Worm (Caenorhabditis elegans): Measurements from ENCODE around the gene F13B6.1.

Gene F13B6.1

DNA sequence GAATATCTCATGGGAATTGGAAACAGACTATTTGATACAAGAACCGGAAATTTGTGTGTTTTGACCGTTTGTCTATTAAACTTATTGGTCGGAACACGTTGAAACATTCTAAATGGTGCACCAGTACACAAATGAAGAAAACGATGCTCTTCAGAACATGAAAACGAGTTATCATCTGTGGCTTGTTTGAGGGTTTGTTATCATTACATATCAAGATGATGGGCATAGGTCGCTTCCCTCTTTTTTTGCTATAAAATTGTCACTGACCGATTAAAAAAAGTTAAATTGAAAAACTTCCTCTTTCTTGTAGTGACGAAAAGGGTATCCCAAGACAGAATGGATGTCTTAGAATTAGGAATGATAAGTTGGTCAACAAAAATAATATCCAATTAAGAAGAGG lies 12.3 kb downstream of the F13B6.1 start:
- TF ChIP-seq nhr-28 (tag; optimal IDR thresholded peaks at IDR 0.05), result no peak
- TF ChIP-seq unc-39 (tag; optimal IDR thresholded peaks at IDR 0.05), result no peak
- no peak for TF ChIP-seq lin-32 (GFP tag; optimal IDR thresholded peaks at IDR 0.05)
- TF ChIP-seq hlh-1 (tag; optimal IDR thresholded peaks at IDR 0.05), result no peak
- TF ChIP-seq unc-120 (tag; optimal IDR thresholded peaks at IDR 0.05; ENCODE audit: poor library complexity, severe bottlenecking), result no peak
- no peak for TF ChIP-seq ham-2 (GFP tag; optimal IDR thresholded peaks at IDR 0.05)
- TF ChIP-seq elt-1 (tag; optimal IDR thresholded peaks at IDR 0.05; ENCODE audit: borderline replicate concordance, insufficient read depth), result no peak
- TF ChIP-seq M03D4.4 (tag; optimal IDR thresholded peaks at IDR 0.05), result no peak
- no peak for TF ChIP-seq blmp-1 (tag; optimal IDR thresholded peaks at IDR 0.05)
- no peak for TF ChIP-seq mab-5 (tag; optimal IDR thresholded peaks at IDR 0.05)
- no peak for TF ChIP-seq elt-3 (tag; optimal IDR thresholded peaks at IDR 0.05)
- TF ChIP-seq zip-8 (tag; optimal IDR thresholded peaks at IDR 0.05), result no peak
- TF ChIP-seq unc-62 (GFP tag; optimal IDR thresholded peaks at IDR 0.05), result no peak
- TF ChIP-seq drap-1 (GFP tag; optimal IDR thresholded peaks at IDR 0.05), result no peak
- no peak for TF ChIP-seq nhr-12 (tag; optimal IDR thresholded peaks at IDR 0.05)
- no peak for TF ChIP-seq tbx-8 (GFP tag; optimal IDR thresholded peaks at IDR 0.05)
- no peak for TF ChIP-seq lsy-2 (tag; optimal IDR thresholded peaks at IDR 0.05)
- TF ChIP-seq sem-2 (GFP tag; optimal IDR thresholded peaks at IDR 0.05), result no peak

DNA sequence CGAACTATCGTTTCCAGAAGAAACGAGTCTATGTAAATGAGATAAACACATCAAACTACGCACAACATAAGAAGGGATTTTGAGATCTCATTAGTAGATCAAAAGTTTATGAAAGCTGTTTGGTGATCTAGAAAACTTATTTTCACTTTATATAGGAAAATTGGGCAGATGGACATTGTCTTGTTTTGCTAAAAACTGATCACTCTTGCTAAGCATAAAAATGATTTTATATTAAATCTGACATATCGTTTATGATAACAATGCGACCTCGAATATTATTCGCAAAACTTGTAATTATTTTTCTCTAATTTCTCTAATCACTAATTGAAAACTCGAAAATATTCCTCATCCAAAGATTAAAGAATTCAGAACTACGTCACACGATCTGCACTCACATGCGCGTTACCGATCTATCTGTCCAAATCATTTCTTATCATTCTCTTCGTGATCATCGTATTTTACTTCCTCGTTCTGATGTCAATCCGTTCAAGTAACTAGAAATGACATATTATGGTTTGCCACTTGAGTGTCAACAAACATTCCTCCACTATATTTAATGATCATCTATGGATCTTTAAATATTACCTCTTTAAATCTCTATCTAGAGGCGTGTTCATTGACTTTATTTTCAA lies 13.6 kb downstream of the F13B6.1 start, which contains the start of gene F55G1.7:
Gene F55G1.7, minus strand, starts transcription at position 51 of the 632 bp plus-strand sequence.
- TF ChIP-seq snpc-4 (tag; optimal IDR thresholded peaks at IDR 0.05), result no peak
- TF ChIP-seq nhr-28 (tag; optimal IDR thresholded peaks at IDR 0.05), result no peak
- no peak for TF ChIP-seq unc-39 (tag; optimal IDR thresholded peaks at IDR 0.05)
- TF ChIP-seq lin-13 (tag; optimal IDR thresholded peaks at IDR 0.05), result no peak
- TF ChIP-seq nhr-2 (tag; optimal IDR thresholded peaks at IDR 0.05), result no peak
- TF ChIP-seq mep-1 (tag; optimal IDR thresholded peaks at IDR 0.05), result no peak
- no peak for TF ChIP-seq tbx-8 (GFP tag; optimal IDR thresholded peaks at IDR 0.05)
- TF ChIP-seq unc-62 (GFP tag; optimal IDR thresholded peaks at IDR 0.05), result no peak
- no peak for TF ChIP-seq cnd-1 (tag; optimal IDR thresholded peaks at IDR 0.05)
- TF ChIP-seq sptf-1 (tag; optimal IDR thresholded peaks at IDR 0.05), result no peak
- no peak for TF ChIP-seq pha-4 (tag; optimal IDR thresholded peaks at IDR 0.05)
- no peak for TF ChIP-seq ces-1 (GFP tag; optimal IDR thresholded peaks at IDR 0.05)
- no peak for TF ChIP-seq elt-1 (tag; optimal IDR thresholded peaks at IDR 0.05; ENCODE audit: borderline replicate concordance, insufficient read depth)
- no peak for TF ChIP-seq elt-3 (tag; optimal IDR thresholded peaks at IDR 0.05)
- TF ChIP-seq nhr-237 (tag; optimal IDR thresholded peaks at IDR 0.05), result no peak
- no peak for TF ChIP-seq nhr-12 (tag; optimal IDR thresholded peaks at IDR 0.05)

DNA sequence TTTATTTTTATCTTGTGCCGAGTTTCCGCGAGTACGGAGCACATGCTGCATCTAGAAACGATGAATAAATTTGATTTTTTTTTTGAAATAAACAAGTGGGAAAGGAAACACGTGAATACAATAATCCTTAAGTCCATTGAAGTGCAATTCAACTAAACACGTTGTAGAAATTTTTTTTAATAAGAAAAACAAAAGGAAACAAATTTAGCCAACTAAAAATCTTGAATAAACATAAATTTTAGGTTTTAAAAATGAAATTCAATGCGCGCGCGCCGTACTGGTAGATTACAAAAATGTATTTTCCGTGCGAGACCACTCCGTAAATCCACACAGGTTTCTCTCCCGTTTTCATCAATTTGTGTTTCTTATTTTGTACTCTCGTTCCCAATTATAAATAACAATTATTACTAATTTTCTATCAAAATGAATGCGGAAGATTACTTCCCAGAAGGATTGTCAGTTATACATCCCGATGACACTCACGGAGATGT lies 16.9 kb downstream of the F13B6.1 start, which contains the start of the genes plk-3 and F55G1.6:
Gene plk-3, minus strand, starts transcription at position 51 of the 491 bp plus-strand sequence.
Gene F55G1.6, plus strand, starts transcription at position 359 of the 491 bp plus-strand sequence.
- TF ChIP-seq elt-3 (tag; optimal IDR thresholded peaks at IDR 0.05), result no peak
- no peak for TF ChIP-seq nhr-12 (tag; optimal IDR thresholded peaks at IDR 0.05)
- TF ChIP-seq ham-2 (GFP tag; optimal IDR thresholded peaks at IDR 0.05), result no peak
- TF ChIP-seq tbx-8 (GFP tag; optimal IDR thresholded peaks at IDR 0.05), result no peak
- TF ChIP-seq lin-32 (GFP tag; optimal IDR thresholded peaks at IDR 0.05), result no peak
- no peak for TF ChIP-seq lin-13 (tag; optimal IDR thresholded peaks at IDR 0.05)
- TF ChIP-seq pha-4 (tag; optimal IDR thresholded peaks at IDR 0.05), result no peak
- TF ChIP-seq ceh-83 (GFP tag; optimal IDR thresholded peaks at IDR 0.05), result no peak
- no peak for TF ChIP-seq sptf-1 (tag; optimal IDR thresholded peaks at IDR 0.05)
- TF ChIP-seq flh-1 (GFP tag; optimal IDR thresholded peaks at IDR 0.05), result no peak
- no peak for TF ChIP-seq hlh-1 (tag; optimal IDR thresholded peaks at IDR 0.05)
- no peak for TF ChIP-seq zip-8 (tag; optimal IDR thresholded peaks at IDR 0.05)
- TF ChIP-seq ceh-43 (GFP tag; optimal IDR thresholded peaks at IDR 0.05), result no peak
- TF ChIP-seq mep-1 (tag; optimal IDR thresholded peaks at IDR 0.05), result no peak
- no peak for TF ChIP-seq mls-2 (tag; optimal IDR thresholded peaks at IDR 0.05)

DNA sequence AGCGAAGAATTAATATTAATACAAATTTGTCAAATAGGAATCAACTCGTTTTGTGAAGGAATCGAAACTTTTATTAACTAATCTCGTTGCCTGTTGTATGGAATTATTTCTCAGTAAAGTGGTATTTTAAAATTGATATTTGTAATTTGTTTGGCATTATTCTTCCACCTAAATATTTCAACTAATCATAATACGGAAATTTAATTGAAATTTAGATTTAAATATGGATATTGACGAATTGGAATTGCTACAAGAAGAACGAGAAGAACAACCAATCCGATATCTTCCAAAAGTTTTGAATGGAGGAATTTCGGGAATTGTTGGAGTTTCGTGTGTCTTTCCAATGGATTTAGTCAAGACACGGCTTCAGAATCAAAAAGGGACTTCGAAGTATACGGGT lies 18.5 kb downstream of the F13B6.1 start, which contains the start of gene slc-25A18.2:
Gene slc-25A18.2, plus strand, starts transcription at position 216 of the 400 bp plus-strand sequence.
- no peak for TF ChIP-seq snpc-4 (tag; optimal IDR thresholded peaks at IDR 0.05)
- TF ChIP-seq ztf-11 (tag; optimal IDR thresholded peaks at IDR 0.05), result no peak
- TF ChIP-seq flh-1 (GFP tag; optimal IDR thresholded peaks at IDR 0.05), result no peak
- TF ChIP-seq sem-2 (GFP tag; optimal IDR thresholded peaks at IDR 0.05), result no peak
- TF ChIP-seq sptf-1 (tag; optimal IDR thresholded peaks at IDR 0.05), result no peak
- no peak for TF ChIP-seq mls-2 (tag; optimal IDR thresholded peaks at IDR 0.05)
- no peak for TF ChIP-seq lin-32 (GFP tag; optimal IDR thresholded peaks at IDR 0.05)
- TF ChIP-seq ceh-39 (tag; optimal IDR thresholded peaks at IDR 0.05), result no peak
- no peak for TF ChIP-seq pha-4 (tag; optimal IDR thresholded peaks at IDR 0.05)
- TF ChIP-seq lin-13 (tag; optimal IDR thresholded peaks at IDR 0.05), result no peak
- no peak for TF ChIP-seq elt-1 (tag; optimal IDR thresholded peaks at IDR 0.05; ENCODE audit: borderline replicate concordance, insufficient read depth)
